Worm (Caenorhabditis elegans) whole organism, early embryonic: ENCODE results near the gene T11F9.7.

Experiments used
- B0310.2 ChIP-seq: sonication (generic microtip); optimal IDR thresholded peaks from 2 replicates; lab custom pipeline; 2016; ENCODE audit warnings: mild to moderate bottlenecking, missing genetic modification characterization, missing compliant biosample characterization
- aly-1 ChIP-seq: sonication (generic microtip); optimal IDR thresholded peaks from 2 replicates; lab custom pipeline; 2016; ENCODE audit warnings: missing genetic modification characterization, missing compliant biosample characterization
- ama-1 ChIP-seq: fragments of 150-350 bp; optimal IDR thresholded peaks from 2 replicates; lab custom pipeline; 2014
- hnd-1 ChIP-seq: sonication (generic microtip); optimal IDR thresholded peaks from 2 replicates; lab custom pipeline; 2016; ENCODE audit warnings: missing genetic modification characterization, missing compliant biosample characterization
- pes-1 ChIP-seq: fragments of 200-800 bp; sonication (Bioruptor generic); IDR thresholded peaks from 2 replicates; pipeline ENCODE4 v1.3.6; 2022; ENCODE audit warnings: missing genetic modification reagents, missing genetic modification characterization, missing compliant biosample characterization
- scrt-1 ChIP-seq: fragments of 200-800 bp; sonication (Bioruptor generic); IDR thresholded peaks from 2 replicates; pipeline ENCODE4 v1.3.6; 2022; ENCODE audit warnings: missing genetic modification characterization, missing compliant biosample characterization
- tbx-11 ChIP-seq: fragments of 200-800 bp; sonication (Bioruptor generic); IDR thresholded peaks from 2 replicates; pipeline ENCODE4 v1.3.6; 2022; ENCODE audit warnings: missing genetic modification characterization, missing compliant biosample characterization

DNA sequence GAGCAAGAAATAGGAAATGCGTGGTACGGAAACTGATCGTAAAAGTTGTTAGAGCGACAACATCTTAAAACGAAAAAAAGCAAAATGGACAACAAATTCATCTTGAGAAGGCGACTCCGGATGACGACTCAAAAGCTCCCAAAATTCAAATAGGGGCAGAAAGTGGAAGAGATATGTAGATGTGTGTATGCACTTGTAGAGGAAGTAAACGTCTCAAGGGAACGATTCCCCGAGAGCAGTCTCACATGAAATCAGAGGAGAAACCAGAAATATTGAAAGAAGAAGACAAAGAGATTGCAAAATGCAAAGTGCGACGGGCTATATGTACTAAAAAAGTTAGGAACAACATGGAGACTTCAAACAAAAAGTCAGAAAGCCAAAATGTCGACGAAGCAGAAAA is 32.2 kb upstream of the T11F9.7 start, which contains the start of gene F57B7.2:
- TF ChIP-seq tbx-11 (GFP tag; lab: Robert Waterston, UW): no peak
- no peak for TF ChIP-seq ama-1 (lab: Kevin White, UChicago)
- no peak for TF ChIP-seq pes-1
- no peak for TF ChIP-seq aly-1 (tag; lab: Kevin White, UChicago)
- TF ChIP-seq B0310.2: no peak
- no peak for TF ChIP-seq hnd-1 (tag; lab: Kevin White, UChicago)
- no peak for TF ChIP-seq scrt-1 (GFP tag; lab: Robert Waterston, UW)
